Worm (Caenorhabditis elegans): ENCODE results near the gene gba-4.
"Not testable (repeated sequence)": the region's sequence is repeated elsewhere in the genome, so short reads cannot be mapped to it uniquely, and the experiment has no call there.

DNA sequence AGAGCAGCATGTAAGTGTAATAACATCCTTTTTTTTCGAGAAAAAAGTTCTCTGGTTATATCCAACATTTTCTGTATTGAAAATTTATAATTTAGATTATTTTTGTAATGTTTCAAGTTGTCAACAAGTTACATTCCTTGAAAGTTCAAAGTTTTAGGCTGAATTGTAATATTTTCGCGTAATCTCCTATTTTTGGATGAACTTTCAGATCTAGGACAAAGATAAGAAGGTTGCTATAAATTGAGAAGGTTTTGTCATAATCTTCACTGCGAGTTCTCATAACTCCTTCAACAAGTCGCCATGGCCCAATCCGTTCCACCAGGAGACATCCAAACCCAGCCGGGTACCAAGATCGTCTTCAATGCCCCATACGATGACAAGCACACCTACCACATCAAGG, 34.5 kb downstream of the gba-4 start, which contains the start of gene msp-65:
- TF ChIP-seq dao-5, W03F9.2 (tag; optimal IDR thresholded peaks at IDR 0.05): not testable (repeated sequence)
